Fruit fly (Drosophila melanogaster) whole organism, wandering third instar larva: ENCODE data around the gene Tep3.

Experiments
- Abd-B ChIP-seq: fragments of >200 bp; optimal IDR thresholded peaks from 2 replicates; lab custom pipeline; 2017; ENCODE audit warnings: missing biosample characterization, missing genetic modification characterization
- CG32264 ChIP-seq: fragments of 200-800 bp; sonication (Bioruptor generic); optimal IDR thresholded peaks from 2 replicates; lab custom pipeline; 2016; ENCODE audit warnings: missing biosample characterization, missing genetic modification characterization
- CG9705 ChIP-seq: fragments of 200-800 bp; sonication (Bioruptor generic); optimal IDR thresholded peaks from 2 replicates; lab custom pipeline; 2018; ENCODE audit warnings: missing biosample characterization, mild to moderate bottlenecking, missing genetic modification characterization
- CrebA ChIP-seq: fragments of 200-800 bp; sonication (Bioruptor generic); optimal IDR thresholded peaks from 2 replicates; lab custom pipeline; 2016; ENCODE audit warnings: missing biosample characterization, mild to moderate bottlenecking, missing genetic modification characterization, borderline replicate concordance
- Dfd ChIP-seq: fragments of >200 bp; optimal IDR thresholded peaks from 2 replicates; lab custom pipeline; 2017; ENCODE audit warnings: missing biosample characterization, missing genetic modification characterization
- Dif ChIP-seq: fragments of 200-275, 200-300 bp; sonication (Bioruptor generic); optimal IDR thresholded peaks from 2 replicates; lab custom pipeline; 2018; ENCODE audit warnings: missing biosample characterization, missing genetic modification characterization; ENCODE audit not compliant: partially characterized antibody
- GATAd ChIP-seq: sonication (Bioruptor generic); optimal IDR thresholded peaks from 2 replicates; lab custom pipeline; 2016; ENCODE audit warnings: missing biosample characterization, missing genetic modification characterization
- HLH106 ChIP-seq: fragments of 200-800 bp; optimal IDR thresholded peaks from 3 replicates; lab custom pipeline; 2019; ENCODE audit warnings: missing biosample characterization, mild to moderate bottlenecking, missing genetic modification characterization, moderate library complexity
- Hnf4 ChIP-seq: fragments of 200-800 bp; sonication (Bioruptor generic); optimal IDR thresholded peaks from 2 replicates; lab custom pipeline; 2016; ENCODE audit warnings: missing biosample characterization, mild to moderate bottlenecking, missing genetic modification characterization
- Hr78 ChIP-seq: fragments of >200 bp; optimal IDR thresholded peaks from 2 replicates; lab custom pipeline; 2017; ENCODE audit warnings: missing biosample characterization, missing genetic modification characterization
- Hr83 ChIP-seq: fragments of 200-300 bp; sonication (Bioruptor generic); optimal IDR thresholded peaks from 2 replicates; lab custom pipeline; 2016; ENCODE audit warnings: missing biosample characterization, mild to moderate bottlenecking, missing genetic modification characterization, moderate library complexity; ENCODE audit not compliant: poor library complexity, severe bottlenecking
- Jra ChIP-seq: sonication (Bioruptor generic); optimal IDR thresholded peaks from 2 replicates; lab custom pipeline; 2016; ENCODE audit warnings: missing biosample characterization, missing genetic modification characterization
- Mio ChIP-seq: sonication (Bioruptor generic); optimal IDR thresholded peaks from 2 replicates; lab custom pipeline; 2016; ENCODE audit warnings: missing biosample characterization, missing genetic modification characterization
- Myc ChIP-seq: fragments of >200 bp; optimal IDR thresholded peaks from 2 replicates; lab custom pipeline; 2017
- N ChIP-seq: fragments of >200 bp; optimal IDR thresholded peaks from 2 replicates; lab custom pipeline; 2018; ENCODE audit warnings: missing biosample characterization, missing external identifiers, missing genetic modification characterization
- OdsH ChIP-seq: fragments of 200-800 bp; sonication (Bioruptor generic); optimal IDR thresholded peaks from 2 replicates; lab custom pipeline; 2016; ENCODE audit warnings: missing biosample characterization, mild to moderate bottlenecking, missing genetic modification characterization
- Rel ChIP-seq, 2 experiments: fragments of 200-800 bp; sonication (Bioruptor generic) in 1 of 2; optimal IDR thresholded peaks; 2 replicates in 1 of 2; 3 replicates in 1 of 2; lab custom pipeline; 2016 to 2019; ENCODE audit warnings: mild to moderate bottlenecking in 2 of 2, missing biosample characterization in 2 of 2, missing genetic modification characterization in 2 of 2, moderate library complexity in 1 of 2
- Sp1 ChIP-seq: fragments of 200-800 bp; sonication (Bioruptor generic); optimal IDR thresholded peaks from 3 replicates; lab custom pipeline; 2019; ENCODE audit warnings: missing biosample characterization, mild to moderate bottlenecking, missing genetic modification characterization, moderate library complexity
- Vsx2 ChIP-seq: fragments of 200-300, 225-300 bp; sonication (Bioruptor generic); optimal IDR thresholded peaks from 2 replicates; lab custom pipeline; 2018; ENCODE audit warnings: missing biosample characterization, missing genetic modification characterization; ENCODE audit not compliant: partially characterized antibody
- br ChIP-seq: fragments of 200-800 bp; sonication (Bioruptor generic); optimal IDR thresholded peaks from 2 replicates; lab custom pipeline; 2016; ENCODE audit warnings: missing biosample characterization, missing genetic modification characterization
- dl ChIP-seq, 2 experiments: fragments of 175-275, 200-275 bp in 1 of 2; fragments of 200-275 bp in 1 of 2; sonication (Bioruptor generic); optimal IDR thresholded peaks; lab custom pipeline; 2018; ENCODE audit warnings: mild to moderate bottlenecking in 2 of 2, missing biosample characterization in 2 of 2, missing genetic modification characterization in 2 of 2, moderate library complexity in 2 of 2; ENCODE audit not compliant: partially characterized antibody in 2 of 2, insufficient read depth in 1 of 2
- dmrt93B ChIP-seq: fragments of 200-800 bp; sonication (Bioruptor generic); optimal IDR thresholded peaks from 2 replicates; lab custom pipeline; 2018; ENCODE audit warnings: missing biosample characterization, mild to moderate bottlenecking, missing genetic modification characterization
- ey ChIP-seq: fragments of 200-800 bp; sonication (Bioruptor generic); optimal IDR thresholded peaks from 2 replicates; lab custom pipeline; 2016; ENCODE audit warnings: missing biosample characterization, missing genetic modification characterization
- foxo ChIP-seq, 2 experiments: fragments of 200-800 bp; sonication (Bioruptor generic); optimal IDR thresholded peaks; 2 replicates in 1 of 2; 3 replicates in 1 of 2; lab custom pipeline; 2016 to 2017; ENCODE audit warnings: missing biosample characterization in 2 of 2, missing genetic modification characterization in 2 of 2
- fru ChIP-seq: fragments of 200-800 bp; sonication (Bioruptor generic); optimal IDR thresholded peaks from 3 replicates; lab custom pipeline; 2016; ENCODE audit warnings: missing biosample characterization, mild to moderate bottlenecking, missing genetic modification characterization
- h ChIP-seq: fragments of 200-800 bp; sonication (Bioruptor generic); optimal IDR thresholded peaks from 3 replicates; lab custom pipeline; 2016; ENCODE audit warnings: missing biosample characterization, mild to moderate bottlenecking, missing genetic modification characterization
- jim ChIP-seq: fragments of 175-275, 200-325 bp; sonication (Bioruptor generic); optimal IDR thresholded peaks from 2 replicates; lab custom pipeline; 2016; ENCODE audit warnings: missing biosample characterization, mild to moderate bottlenecking, missing genetic modification characterization
- lola ChIP-seq: fragments of >200 bp; optimal IDR thresholded peaks from 2 replicates; lab custom pipeline; 2017; ENCODE audit warnings: missing biosample characterization, missing genetic modification characterization
- pan ChIP-seq: fragments of >200 bp; optimal IDR thresholded peaks from 2 replicates; lab custom pipeline; 2017
- psq ChIP-seq: fragments of 200-800 bp; sonication (Bioruptor generic); optimal IDR thresholded peaks from 3 replicates; lab custom pipeline; 2017; ENCODE audit warnings: missing biosample characterization, mild to moderate bottlenecking, missing genetic modification characterization, moderate library complexity
- rgr ChIP-seq: fragments of 200-800 bp; sonication (Bioruptor generic); optimal IDR thresholded peaks from 3 replicates; lab custom pipeline; 2016; ENCODE audit warnings: missing biosample characterization, mild to moderate bottlenecking, missing genetic modification characterization
- sv ChIP-seq: fragments of 200-800 bp; sonication (Bioruptor generic); optimal IDR thresholded peaks from 3 replicates; lab custom pipeline; 2016; ENCODE audit warnings: missing biosample characterization, missing genetic modification characterization
- tai ChIP-seq: sonication (Bioruptor generic); optimal IDR thresholded peaks from 2 replicates; lab custom pipeline; 2016; ENCODE audit warnings: missing biosample characterization, missing genetic modification characterization
- usp ChIP-seq: fragments of >200 bp; optimal IDR thresholded peaks from 2 replicates; lab custom pipeline; 2017; ENCODE audit warnings: missing biosample characterization, missing genetic modification characterization
- woc ChIP-seq: sonication (Bioruptor generic); optimal IDR thresholded peaks from 2 replicates; lab custom pipeline; 2016; ENCODE audit warnings: missing biosample characterization, mild to moderate bottlenecking, missing genetic modification characterization

Gene Tep3

DNA sequence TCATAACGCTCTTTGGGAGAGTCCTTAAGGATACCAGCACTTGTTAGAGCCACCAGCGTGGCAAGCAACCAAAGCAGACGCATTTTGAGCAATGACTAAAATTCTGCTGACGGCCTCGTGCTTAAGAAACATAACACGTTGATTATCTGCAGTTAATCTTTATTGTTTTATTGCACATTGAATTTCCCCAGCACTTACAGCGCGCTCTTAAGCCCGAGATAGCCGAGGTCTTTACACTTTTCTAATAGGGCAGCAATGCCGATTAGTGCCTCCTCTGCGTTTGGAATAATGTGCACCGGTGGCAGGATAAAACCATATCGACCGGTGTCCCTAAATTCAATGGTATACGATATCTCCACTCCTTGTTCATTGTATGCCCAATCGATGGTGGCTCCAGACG lies 11.6 kb upstream of the Tep3 start, which contains the start of gene CG18585:
TSS of gene CG18585 (minus strand) at position 101 of the 400 bp plus-strand sequence.
- TF ChIP-seq Rel (GFP tag; optimal IDR thresholded peaks at IDR 0.05; lab: Kevin White, UChicago) = no peak
- no peak for TF ChIP-seq Rel (tag; optimal IDR thresholded peaks at IDR 0.05; lab: Kevin White, UChicago)
- TF ChIP-seq Dfd (GFP tag; lab: Kevin White, UChicago) = no peak
- no peak for TF ChIP-seq Vsx2
- no peak for TF ChIP-seq Sp1 (GFP tag; lab: Kevin White, UChicago)
- no peak for TF ChIP-seq Myc
- no peak for TF ChIP-seq OdsH (GFP tag; lab: Kevin White, UChicago)
- TF ChIP-seq woc (GFP tag; lab: Kevin White, UChicago) = no peak
- TF ChIP-seq jim (GFP tag; lab: Kevin White, UChicago) = no peak
- TF ChIP-seq Dif = no peak
- no peak for TF ChIP-seq GATAd (GFP tag; lab: Kevin White, UChicago)
- no peak for TF ChIP-seq Abd-B (GFP tag; lab: Kevin White, UChicago)
- TF ChIP-seq Hnf4 (GFP tag; lab: Kevin White, UChicago) = no peak
- no peak for TF ChIP-seq CrebA (GFP tag; lab: Kevin White, UChicago)
- no peak for TF ChIP-seq tai (GFP tag; lab: Kevin White, UChicago)
- TF ChIP-seq ey (GFP tag; lab: Kevin White, UChicago) = no peak
- no peak for TF ChIP-seq br (GFP tag; lab: Kevin White, UChicago)
- no peak for TF ChIP-seq N (GFP tag; lab: Kevin White, UChicago)
- TF ChIP-seq, all 38 proteins: peak for 0

DNA sequence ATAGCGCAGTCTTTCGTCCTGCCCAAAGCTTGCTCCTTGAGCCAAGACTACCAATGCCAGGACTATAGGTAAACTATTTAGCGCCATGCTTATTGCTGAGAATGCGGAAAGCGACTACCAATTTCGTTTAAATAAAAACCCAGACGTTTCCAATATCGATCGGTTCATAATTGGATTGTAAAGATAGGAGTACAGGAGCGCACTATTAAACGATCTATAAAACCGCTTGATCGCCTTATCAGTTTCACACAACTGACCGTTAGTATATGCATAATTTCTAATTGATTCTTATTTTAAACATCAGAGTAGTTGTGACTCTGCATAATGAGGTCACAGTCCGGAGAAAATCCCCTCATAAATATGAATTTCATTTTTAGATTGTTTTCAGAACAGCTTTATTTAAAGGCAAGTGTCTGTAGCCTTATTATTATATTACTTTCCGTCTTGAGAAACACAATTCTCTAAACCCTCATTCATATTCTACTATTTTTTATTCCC lies 10.0 kb upstream of the Tep3 start, which contains the start of the genes CG7025 and CG43235:
TSS of gene CG7025 (minus strand) at position 101 of the 498 bp plus-strand sequence.
TSS of gene CG43235 (plus strand) at position 448 of the 498 bp plus-strand sequence.
- TF ChIP-seq Hr78 (GFP tag; lab: Kevin White, UChicago) = no peak
- no peak for TF ChIP-seq Hnf4 (GFP tag; lab: Kevin White, UChicago)
- TF ChIP-seq sv (GFP tag; lab: Kevin White, UChicago) = no peak
- no peak for TF ChIP-seq Abd-B (GFP tag; lab: Kevin White, UChicago)
- TF ChIP-seq dmrt93B (GFP tag; lab: Kevin White, UChicago) = no peak
- TF ChIP-seq pan (lab: Kevin White, UChicago) = no peak

DNA sequence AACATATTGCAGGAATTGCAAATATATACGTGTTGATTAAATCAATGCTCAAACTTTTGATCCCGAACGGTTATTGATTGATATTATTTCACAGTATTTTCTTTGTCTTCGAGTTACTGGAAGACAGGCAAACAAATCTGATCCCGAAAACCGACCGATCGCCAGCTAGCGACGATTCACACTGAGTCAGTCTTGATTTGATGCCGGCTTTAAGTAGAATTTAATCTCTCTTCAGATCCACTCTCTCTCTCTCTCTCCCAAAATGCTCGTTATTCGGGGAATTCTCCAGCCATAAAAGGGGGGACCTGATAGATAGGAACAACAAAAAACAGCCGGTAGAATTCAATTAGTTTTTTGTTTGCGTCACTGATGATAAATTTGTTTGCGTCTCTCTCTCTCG lies 1.2 kb upstream of the Tep3 start, which contains the start of gene Tep2:
TSS of gene Tep2 (minus strand) at position 185 of the 400 bp plus-strand sequence.
- TF ChIP-seq h (GFP tag; lab: Kevin White, UChicago) (peak; percentile 26), fru (GFP tag; lab: Kevin White, UChicago) (peak; percentile 43), sv (GFP tag; lab: Kevin White, UChicago) (no peak), rgr (GFP tag; lab: Kevin White, UChicago) (peak; percentile 36), Jra (GFP tag; lab: Kevin White, UChicago) (peak; percentile 58), Dif (peak; percentile 71), Hr83 (GFP tag; lab: Kevin White, UChicago) (peak; percentile 2), N (GFP tag; lab: Kevin White, UChicago) (no peak), Vsx2 (no peak), foxo (GFP tag; optimal IDR thresholded peaks at IDR 0.05; lab: Kevin White, UChicago) (no peak), tai (GFP tag; lab: Kevin White, UChicago) (no peak), Rel (GFP tag; optimal IDR thresholded peaks at IDR 0.05; lab: Kevin White, UChicago) (no peak), Rel (tag; optimal IDR thresholded peaks at IDR 0.05; lab: Kevin White, UChicago) (peak; percentile 96), dl (GFP tag; optimal IDR thresholded peaks at IDR 0.05; lab: Kevin White, UChicago; ENCODE audit: insufficient read depth in 1 of 2, partially characterized antibody in 2 of 2) (peak; percentile 47 to 58)

DNA sequence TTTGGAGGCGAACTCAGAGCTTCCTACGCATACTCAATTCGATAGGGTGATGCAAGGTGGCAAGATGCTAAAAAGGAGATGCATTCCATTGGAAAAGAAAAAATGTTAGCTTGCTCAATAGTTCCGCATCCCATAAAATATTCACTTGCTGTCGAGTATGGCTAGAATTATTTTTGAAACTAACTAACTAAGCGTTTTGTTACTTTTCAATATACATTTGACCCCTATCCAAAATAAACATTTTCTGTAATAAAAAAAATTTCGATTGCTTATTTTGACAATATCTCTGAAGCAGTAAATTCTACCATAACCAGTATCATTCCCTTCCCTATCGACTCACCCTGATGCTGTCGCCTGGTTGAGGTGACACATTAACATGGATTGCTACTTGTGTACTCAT lies 929 bp downstream of the Tep3 start:
- TF ChIP-seq ey (GFP tag; lab: Kevin White, UChicago) = peak; percentile 82
- peak; percentile 67 for TF ChIP-seq Hnf4 (GFP tag; lab: Kevin White, UChicago)
- peak; percentile 84 for TF ChIP-seq br (GFP tag; lab: Kevin White, UChicago)
- peak; percentile 75 for TF ChIP-seq tai (GFP tag; lab: Kevin White, UChicago)
- TF ChIP-seq Mio = no peak
- peak; percentile 79 for TF ChIP-seq fru (GFP tag; lab: Kevin White, UChicago)
- peak; percentile 42 for TF ChIP-seq CG9705 (GFP tag; lab: Kevin White, UChicago)
- peak; percentile 77 for TF ChIP-seq Sp1 (GFP tag; lab: Kevin White, UChicago)
- TF ChIP-seq lola (GFP tag; lab: Kevin White, UChicago) = no peak
- peak; percentile 37 for TF ChIP-seq woc (GFP tag; lab: Kevin White, UChicago)
- peak; percentile 74 for TF ChIP-seq rgr (GFP tag; lab: Kevin White, UChicago)
- peak; percentile 61 for TF ChIP-seq dmrt93B (GFP tag; lab: Kevin White, UChicago)
- no peak for TF ChIP-seq pan (lab: Kevin White, UChicago)
- TF ChIP-seq CG32264 (GFP tag; lab: Kevin White, UChicago) = peak; percentile 30
- peak; percentile 34 for TF ChIP-seq Jra (GFP tag; lab: Kevin White, UChicago)
- peak in 1 of 2 experiments; percentile 79 for TF ChIP-seq foxo (GFP tag; optimal IDR thresholded peaks at IDR 0.05; lab: Kevin White, UChicago)
- TF ChIP-seq usp = no peak
- TF ChIP-seq OdsH (GFP tag; lab: Kevin White, UChicago) = peak; percentile 79
- peak; percentile 77 for TF ChIP-seq h (GFP tag; lab: Kevin White, UChicago)
- peak; percentile 67 for TF ChIP-seq psq
- no peak for TF ChIP-seq GATAd (GFP tag; lab: Kevin White, UChicago)
- TF ChIP-seq HLH106 (tag; lab: Kevin White, UChicago) = peak; percentile 82
